Worm (Caenorhabditis elegans) whole organism, mixed stage, embryonic: ENCODE results near the gene nlp-60.
"Not testable (repeated sequence)": the region's sequence is repeated elsewhere in the genome, so short reads cannot be mapped to it uniquely, and the experiment has no call there.

Source experiments
- bed-3 ChIP-seq: fragments of 200-800 bp; sonication (Bioruptor generic); optimal IDR thresholded peaks from 3 replicates; lab custom pipeline; 2018; ENCODE audit warnings: mild to moderate bottlenecking, missing genetic modification characterization, moderate library complexity, missing compliant biosample characterization
- blmp-1 ChIP-seq: fragments of 150-350 bp; optimal IDR thresholded peaks from 2 replicates; lab custom pipeline; 2014; ENCODE audit warnings: missing biosample characterization, missing genetic modification characterization
- elt-3 ChIP-seq: fragments of 150-350 bp; optimal IDR thresholded peaks from 2 replicates; lab custom pipeline; 2014; ENCODE audit warnings: missing biosample characterization, missing genetic modification characterization
- flh-1 ChIP-seq: fragments of 200-800 bp; sonication (Bioruptor generic); optimal IDR thresholded peaks from 2 replicates; lab custom pipeline; 2018; ENCODE audit warnings: mild to moderate bottlenecking, missing genetic modification characterization, moderate library complexity, missing compliant biosample characterization
- lin-13 ChIP-seq: fragments of 150-350 bp; optimal IDR thresholded peaks from 2 replicates; lab custom pipeline; 2014; ENCODE audit warnings: missing biosample characterization, missing genetic modification characterization
- nhr-12 ChIP-seq: fragments of 150-350 bp; optimal IDR thresholded peaks from 2 replicates; lab custom pipeline; 2014; ENCODE audit warnings: missing biosample characterization, missing genetic modification characterization
- nhr-237 ChIP-seq: fragments of 150-350 bp; optimal IDR thresholded peaks from 2 replicates; lab custom pipeline; 2014; ENCODE audit warnings: missing biosample characterization, missing genetic modification characterization
- nhr-28 ChIP-seq: fragments of 150-350 bp; optimal IDR thresholded peaks from 2 replicates; lab custom pipeline; 2014; ENCODE audit warnings: missing biosample characterization, missing genetic modification characterization
- pha-4 ChIP-seq: fragments of 150-350 bp; optimal IDR thresholded peaks from 2 replicates; lab custom pipeline; 2018; ENCODE audit warnings: missing biosample characterization, missing genetic modification reagents, missing genetic modification characterization
- snpc-4 ChIP-seq: fragments of 150-350 bp; optimal IDR thresholded peaks from 2 replicates; lab custom pipeline; 2014; ENCODE audit warnings: missing biosample characterization, missing genetic modification characterization
- sptf-1 ChIP-seq: sonication (generic microtip); optimal IDR thresholded peaks from 2 replicates; lab custom pipeline; 2017; ENCODE audit warnings: mild to moderate bottlenecking, missing genetic modification characterization, moderate library complexity, missing compliant biosample characterization
- tbx-8 ChIP-seq: fragments of 200-800 bp; sonication (Bioruptor generic); optimal IDR thresholded peaks from 2 replicates; lab custom pipeline; 2018; ENCODE audit warnings: mild to moderate bottlenecking, missing genetic modification characterization, moderate library complexity, missing compliant biosample characterization
- unc-39 ChIP-seq: fragments of 150-350 bp; optimal IDR thresholded peaks from 2 replicates; lab custom pipeline; 2014; ENCODE audit warnings: missing biosample characterization, missing genetic modification characterization
- unc-62 ChIP-seq: fragments of 150-350 bp; optimal IDR thresholded peaks from 2 replicates; lab custom pipeline; 2014; ENCODE audit warnings: missing biosample characterization, missing genetic modification reagents, missing genetic modification characterization

DNA sequence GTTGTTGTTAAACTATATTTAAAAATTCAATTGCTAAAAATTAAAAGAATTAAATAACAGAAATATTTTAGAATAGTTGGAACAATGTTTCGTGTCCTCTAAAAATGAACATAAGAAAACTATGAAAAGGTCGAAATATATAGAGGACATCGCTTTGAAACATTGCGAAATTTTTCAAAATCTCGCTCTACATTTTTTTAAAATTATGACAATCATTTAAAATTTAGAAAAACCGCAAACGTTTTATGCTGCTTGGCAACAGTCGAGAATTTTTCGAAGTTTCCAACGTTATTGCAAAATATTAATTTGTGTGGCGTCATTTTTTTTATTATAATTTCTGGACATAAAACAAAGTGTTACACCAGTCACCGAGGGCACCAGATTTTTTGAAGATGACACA is 35.9 kb upstream of the nlp-60 start, which contains the start of the genes parg-2 and ipla-5:
- not testable (repeated sequence) for TF ChIP-seq sptf-1 (tag; lab: Kevin White, UChicago); unc-62 (GFP tag; lab: Kevin White, UChicago); pha-4 (tag; lab: Kevin White, UChicago); blmp-1 (tag; lab: Kevin White, UChicago); snpc-4 (tag; lab: Kevin White, UChicago); unc-39; elt-3 (tag; lab: Kevin White, UChicago); nhr-12; nhr-28 (tag; lab: Kevin White, UChicago); bed-3; flh-1 (GFP tag; lab: Kevin White, UChicago); tbx-8 (GFP tag; lab: Kevin White, UChicago); nhr-237 (tag; lab: Kevin White, UChicago); lin-13 (tag; lab: Kevin White, UChicago)
